Fruit fly (Drosophila melanogaster): ENCODE results near the gene CG12065.

Gene CG12065

dm6 chrX:8533589-8534320 is 40.4 kb upstream of the CG12065 start (continued):
- TF ChIP-seq dmrt99B (tag; optimal IDR thresholded peaks at IDR 0.05) (peak; percentile 18), tgo (GFP tag; IDR thresholded peaks at IDR 0.05) (peak; percentile 28; the same call in 2 of the 3 replicates), hth (optimal IDR thresholded peaks at IDR 0.05) (no peak), Dbx (GFP tag; IDR thresholded peaks at IDR 0.05) (peak; percentile 56; the same call in 2 of the 3 replicates), MBD-R2 (GFP tag; IDR thresholded peaks at IDR 0.05) (0 out of 2 replicates have a peak, but pooled peaks have one; percentile 12), insv (GFP tag; optimal IDR thresholded peaks at IDR 0.05) (no peak), unpg (GFP tag; optimal IDR thresholded peaks at IDR 0.05) (peak; percentile 41), grn (GFP tag; optimal IDR thresholded peaks at IDR 0.05) (no peak), CG12942 (GFP tag; optimal IDR thresholded peaks at IDR 0.05) (no peak), CG34376 (GFP tag; optimal IDR thresholded peaks at IDR 0.05) (no peak), CG17328 (GFP tag; IDR thresholded peaks at IDR 0.05) (peak; percentile 19; the same call in 1 of the 2 replicates), disco-r (GFP tag; optimal IDR thresholded peaks at IDR 0.05) (no peak), vnd (GFP tag; IDR thresholded peaks at IDR 0.05; ENCODE audit: partially characterized antibody) (no peak), CG8388 (GFP tag; optimal IDR thresholded peaks at IDR 0.05) (no peak), esg (GFP tag; conservative IDR thresholded peaks at IDR 0.05) (0 out of 2 replicates have a peak, but pooled peaks have one; percentile 10), vfl (GFP tag; optimal IDR thresholded peaks at IDR 0.05) (no peak), sd (tag; optimal IDR thresholded peaks at IDR 0.05) (peak; percentile 43), CG31441 (GFP tag; IDR thresholded peaks at IDR 0.05) (0 out of 2 replicates have a peak, but pooled peaks have one; percentile 3), Dp (GFP tag; optimal IDR thresholded peaks at IDR 0.05) (no peak), CG8281 (tag; optimal IDR thresholded peaks at IDR 0.05) (no peak), btn (GFP tag; optimal IDR thresholded peaks at IDR 0.05) (no peak), CG3847 (GFP tag; IDR thresholded peaks at IDR 0.05) (peak; percentile 45), pan (optimal IDR thresholded peaks at IDR 0.05) (no peak), pan (GFP tag; optimal IDR thresholded peaks at IDR 0.05 in 1 of 2, IDR thresholded peaks at IDR 0.05 in 1 of 2) (peak in 1 of 2 experiments; percentile 30), gsb-n (tag; optimal IDR thresholded peaks at IDR 0.05) (no peak), zfh1 (GFP tag; IDR thresholded peaks at IDR 0.05) (0 out of 3 replicates have a peak, but pooled peaks have one; percentile 45), CG11093 (GFP tag; IDR thresholded peaks at IDR 0.05) (0 out of 3 replicates have a peak, but pooled peaks have one; percentile 13), CG14667 (GFP tag; IDR thresholded peaks at IDR 0.05) (peak; percentile 45; the same call in 1 of the 2 replicates), B-H1 (GFP tag; IDR thresholded peaks at IDR 0.05) (no peak; the same call in 2 of the 3 replicates), mld (GFP tag; IDR thresholded peaks at IDR 0.05; ENCODE audit: partially characterized antibody) (no peak), CG32532 (GFP tag; IDR thresholded peaks at IDR 0.05) (peak; percentile 61), CG3407 (GFP tag; optimal IDR thresholded peaks at IDR 0.05) (no peak), CG17361 (GFP tag; IDR thresholded peaks at IDR 0.05) (no peak), CG30403 (GFP tag; optimal IDR thresholded peaks at IDR 0.05) (peak; percentile 43), usp (GFP tag; optimal IDR thresholded peaks at IDR 0.05) (no peak), NFAT (GFP tag; IDR thresholded peaks at IDR 0.05) (peak; percentile 29; the same call in 1 of the 2 replicates), Aef1 (GFP tag; IDR thresholded peaks at IDR 0.05) (peak; percentile 47; the same call in 2 of the 3 replicates), CG7839 (tag; optimal IDR thresholded peaks at IDR 0.05) (peak; percentile 34), Scr (GFP tag; IDR thresholded peaks at IDR 0.05; ENCODE audit: partially characterized antibody) (no peak), CG4730 (GFP tag; IDR thresholded peaks at IDR 0.05) (0 out of 2 replicates have a peak, but pooled peaks have one; percentile 14), Max (GFP tag; optimal IDR thresholded peaks at IDR 0.05) (peak; percentile 14), otp (GFP tag; IDR thresholded peaks at IDR 0.05) (0 out of 3 replicates have a peak, but pooled peaks have one; percentile 33), CG2889 (GFP tag; IDR thresholded peaks at IDR 0.05) (0 out of 3 replicates have a peak, but pooled peaks have one; percentile 16), gcm2 (GFP tag; optimal IDR thresholded peaks at IDR 0.05) (no peak), seq (GFP tag; IDR thresholded peaks at IDR 0.05) (peak; percentile 47; the same call in 1 of the 2 replicates), lmd (GFP tag; IDR thresholded peaks at IDR 0.05) (peak; percentile 40; the same call in 1 of the 2 replicates), sob (GFP tag; IDR thresholded peaks at IDR 0.05) (peak; percentile 20; the same call in 1 of the 2 replicates), cwo (GFP tag; optimal IDR thresholded peaks at IDR 0.05) (peak; percentile 13)

Data from whole organism, embryonic.